Worm (Caenorhabditis elegans) whole organism, L4 larva: ENCODE measurements around the gene Y6D1A.2.

Experiments used
- R02D3.7 ChIP-seq: fragments of 150-350 bp; sonication (generic microtip); optimal IDR thresholded peaks from 3 replicates; lab custom pipeline; 2014; ENCODE audit warnings: missing biosample characterization, missing genetic modification characterization
- T26A8.4 ChIP-seq: fragments of 200-800 bp; sonication (Bioruptor generic); IDR thresholded peaks from 2 replicates; pipeline ENCODE4 v1.3.6; 2022; ENCODE audit warnings: missing genetic modification characterization, missing compliant biosample characterization
- ZK546.5 ChIP-seq, 2 experiments: sonication (generic microtip); optimal IDR thresholded peaks; 2 replicates each; lab custom pipeline; 2017; ENCODE audit warnings: missing biosample characterization in 2 of 2, missing genetic modification characterization in 2 of 2
- aha-1 ChIP-seq: fragments of 150-350 bp; peaks from one replicate; lab custom pipeline; 2014; ENCODE audit warnings: missing biosample characterization, missing genetic modification characterization
- aly-2 ChIP-seq: sonication (generic microtip); optimal IDR thresholded peaks from 2 replicates; lab custom pipeline; 2018; ENCODE audit warnings: missing biosample characterization, missing genetic modification characterization
- ama-1 ChIP-seq: fragments of 150-350 bp; optimal IDR thresholded peaks from 2 replicates; lab custom pipeline; 2014; ENCODE audit warnings: inconsistent platforms, mixed read lengths
- arid-1 ChIP-seq: fragments of 200-800 bp; sonication (Bioruptor generic); conservative IDR thresholded peaks from 2 replicates; pipeline ENCODE4 v1.3.6; 2022; ENCODE audit warnings: missing genetic modification reagents, missing genetic modification characterization, missing compliant biosample characterization
- ceh-44 ChIP-seq: fragments of 200-800 bp; sonication (Bioruptor generic); IDR thresholded peaks from 2 replicates; pipeline ENCODE4 v1.3.6; 2022; ENCODE audit warnings: missing genetic modification reagents, missing genetic modification characterization, missing compliant biosample characterization
- ceh-62 ChIP-seq: sonication (generic microtip); optimal IDR thresholded peaks from 2 replicates; lab custom pipeline; 2017; ENCODE audit warnings: missing biosample characterization, missing genetic modification characterization
- ces-1 ChIP-seq: fragments of 150-350 bp; sonication (generic microtip); optimal IDR thresholded peaks from 4 replicates; lab custom pipeline; 2014; ENCODE audit warnings: missing biosample characterization, missing genetic modification reagents, missing genetic modification characterization
- ctbp-1 ChIP-seq: fragments of 200-800 bp; sonication (Bioruptor generic); IDR thresholded peaks from 2 replicates; pipeline ENCODE4 v1.3.6; 2022; ENCODE audit warnings: missing genetic modification reagents, missing genetic modification characterization, missing compliant biosample characterization
- daf-16 ChIP-seq, 3 experiments: sonication (generic microtip); optimal IDR thresholded peaks; 2 replicates each; lab custom pipeline; 2016 to 2017; ENCODE audit warnings: missing genetic modification characterization in 3 of 3, missing genetic modification reagents in 3 of 3, mild to moderate bottlenecking in 2 of 3, missing compliant biosample characterization in 2 of 3, missing biosample characterization in 1 of 3, moderate library complexity in 1 of 3
- daf-19 ChIP-seq: fragments of 200-800 bp; sonication (Bioruptor generic); conservative IDR thresholded peaks from 2 replicates; pipeline ENCODE4 v1.3.6; 2022; ENCODE audit warnings: missing genetic modification characterization, missing compliant biosample characterization
- daf-8 ChIP-seq: fragments of 200-800 bp; sonication (Bioruptor generic); IDR thresholded peaks from 2 replicates; pipeline ENCODE4 v1.3.6; 2022; ENCODE audit warnings: missing genetic modification characterization, missing compliant biosample characterization
- dmd-8 ChIP-seq: fragments of 200-800 bp; sonication (Bioruptor generic); IDR thresholded peaks from 2 replicates; pipeline ENCODE4 v1.3.6; 2022; ENCODE audit warnings: missing genetic modification characterization, missing compliant biosample characterization
- dpl-1 ChIP-seq: fragments of 150-350 bp; optimal IDR thresholded peaks from 2 replicates; lab custom pipeline; 2014; ENCODE audit warnings: missing biosample characterization, missing genetic modification reagents, missing genetic modification characterization
- fos-1 ChIP-seq: fragments of 150-350 bp; optimal IDR thresholded peaks from 2 replicates; lab custom pipeline; 2014; ENCODE audit warnings: missing biosample characterization, missing genetic modification characterization
- hif-1 ChIP-seq, 2 experiments: sonication (generic microtip); optimal IDR thresholded peaks; 2 replicates each; lab custom pipeline; 2016 to 2017; ENCODE audit warnings: missing compliant biosample characterization in 2 of 2, missing genetic modification characterization in 2 of 2, missing genetic modification reagents in 2 of 2, missing genotype in 2 of 2, mild to moderate bottlenecking in 1 of 2
- hlh-11 ChIP-seq: fragments of 200-800 bp; sonication (Bioruptor generic); optimal IDR thresholded peaks from 2 replicates; lab custom pipeline; 2018; ENCODE audit warnings: mild to moderate bottlenecking, missing genetic modification characterization, missing compliant biosample characterization
- hlh-30 ChIP-seq: sonication (generic microtip); optimal IDR thresholded peaks from 2 replicates; lab custom pipeline; 2017; ENCODE audit warnings: antibody characterized with exemption, mild to moderate bottlenecking, missing genetic modification characterization, missing compliant biosample characterization; ENCODE audit not compliant: insufficient read depth
- hmg-1.1 ChIP-seq: fragments of 200-800 bp; sonication (Bioruptor generic); IDR thresholded peaks from 2 replicates; pipeline ENCODE4 v1.3.6; 2022; ENCODE audit warnings: missing genetic modification reagents, missing genetic modification characterization, missing compliant biosample characterization
- lin-1 ChIP-seq: fragments of 200-800 bp; sonication (Bioruptor generic); IDR thresholded peaks from 2 replicates; pipeline ENCODE4 v1.3.6; 2022; ENCODE audit warnings: missing genetic modification reagents, missing genetic modification characterization, missing compliant biosample characterization
- lin-15B ChIP-seq: fragments of 150-350 bp; sonication (generic microtip); optimal IDR thresholded peaks from 3 replicates; lab custom pipeline; 2014; ENCODE audit warnings: missing biosample characterization, missing genetic modification characterization
- lin-29 ChIP-seq: fragments of 200-800 bp; sonication (Bioruptor generic); IDR thresholded peaks from 2 replicates; pipeline ENCODE4 v1.3.6; 2022; ENCODE audit warnings: missing genetic modification reagents, missing genetic modification characterization, missing compliant biosample characterization
- madf-5 ChIP-seq, 2 experiments: fragments of 200-800 bp; sonication (Bioruptor generic); IDR thresholded peaks; 2 replicates each; pipeline ENCODE4 v1.3.6; 2022; ENCODE audit warnings: missing compliant biosample characterization in 2 of 2, missing genetic modification characterization in 2 of 2
- mdl-1 ChIP-seq, 2 experiments: fragments of 150-350 bp in 1 of 2; sonication (generic microtip) in 1 of 2; optimal IDR thresholded peaks; 2 replicates each; lab custom pipeline; 2014 to 2017; ENCODE audit warnings: missing biosample characterization in 2 of 2, missing genetic modification characterization in 2 of 2
- mep-1 ChIP-seq: fragments of 150-350 bp; sonication (generic microtip); optimal IDR thresholded peaks from 3 replicates; lab custom pipeline; 2014; ENCODE audit warnings: missing biosample characterization, missing genetic modification characterization
- mes-2 ChIP-seq: sonication (generic microtip); optimal IDR thresholded peaks from 2 replicates; lab custom pipeline; 2016; ENCODE audit warnings: missing genotype, mild to moderate bottlenecking, missing genetic modification characterization, missing compliant biosample characterization; ENCODE audit not compliant: poor library complexity, severe bottlenecking
- nhr-102 ChIP-seq: sonication (generic microtip); optimal IDR thresholded peaks from 2 replicates; lab custom pipeline; 2016; ENCODE audit warnings: mild to moderate bottlenecking, missing genetic modification characterization, moderate library complexity, missing compliant biosample characterization
- nhr-11 ChIP-seq: fragments of 150-350 bp; optimal IDR thresholded peaks from 2 replicates; lab custom pipeline; 2014; ENCODE audit warnings: missing biosample characterization, missing genetic modification characterization
- nhr-237 ChIP-seq: sonication (generic microtip); optimal IDR thresholded peaks from 2 replicates; lab custom pipeline; 2017; ENCODE audit warnings: missing biosample characterization, missing genetic modification characterization
- nhr-28 ChIP-seq: fragments of 150-350 bp; optimal IDR thresholded peaks from 2 replicates; lab custom pipeline; 2014; ENCODE audit warnings: missing biosample characterization, missing genetic modification characterization
- nhr-6 ChIP-seq: fragments of 150-350 bp; optimal IDR thresholded peaks from 2 replicates; lab custom pipeline; 2014; ENCODE audit warnings: missing biosample characterization, missing genetic modification characterization
- rbr-2 ChIP-seq: sonication (generic microtip); optimal IDR thresholded peaks from 2 replicates; lab custom pipeline; 2016; ENCODE audit warnings: missing genotype, missing genetic modification characterization, missing compliant biosample characterization
- set-16 ChIP-seq: fragments of 200-800 bp; sonication (Bioruptor generic); IDR thresholded peaks from 2 replicates; pipeline ENCODE4 v1.3.6; 2022; ENCODE audit warnings: missing genetic modification reagents, missing genetic modification characterization, missing compliant biosample characterization
- snpc-4 ChIP-seq: fragments of 150-350 bp; optimal IDR thresholded peaks from 2 replicates; lab custom pipeline; 2014; ENCODE audit warnings: missing biosample characterization, missing genetic modification characterization
- unc-62 ChIP-seq, 3 experiments: fragments of 150-350 bp in 1 of 3; sonication (generic microtip); optimal IDR thresholded peaks in 2 of 3; peaks in 1 of 3; 1 replicate in 1 of 3; 2 replicates in 2 of 3; lab custom pipeline; 2014 to 2017; ENCODE audit warnings: missing biosample characterization in 3 of 3, missing genetic modification characterization in 3 of 3, missing genetic modification reagents in 3 of 3, missing genotype in 1 of 3
- vab-7 ChIP-seq: fragments of 200-800 bp; sonication (Bioruptor generic); IDR thresholded peaks from 2 replicates; pipeline ENCODE4 v1.3.6; 2022; ENCODE audit warnings: missing genetic modification reagents, missing genetic modification characterization, missing compliant biosample characterization
- ztf-11 ChIP-seq: fragments of 150-350 bp; optimal IDR thresholded peaks from 2 replicates; lab custom pipeline; 2014; ENCODE audit warnings: missing biosample characterization, missing genetic modification characterization
- ztf-7 ChIP-seq: fragments of 150-350 bp; optimal IDR thresholded peaks from 2 replicates; lab custom pipeline; 2014; ENCODE audit warnings: missing biosample characterization, missing genetic modification characterization

Gene Y6D1A.2

DNA sequence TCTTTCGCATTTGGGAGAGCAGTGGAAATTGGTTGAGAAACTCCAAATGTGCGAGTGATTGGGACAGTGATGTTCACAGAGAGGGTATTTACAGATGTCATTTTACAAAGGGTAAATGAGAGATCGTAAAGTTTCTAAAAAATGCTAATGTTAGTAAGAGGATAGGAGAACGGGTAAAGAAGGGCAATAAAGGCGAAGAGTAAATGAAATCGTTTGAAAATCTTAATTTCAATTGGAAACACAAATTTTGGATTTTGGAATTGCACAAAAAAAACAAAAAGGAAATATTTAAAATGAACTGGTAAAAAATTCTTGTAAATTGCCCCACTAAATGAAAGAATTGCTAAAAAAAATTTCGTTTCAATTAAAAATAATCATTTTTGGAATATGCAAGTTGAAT lies 3.2 kb downstream of the Y6D1A.2 start, which contains the start of gene pap-3:
TSS of gene pap-3 (minus strand) at position 101 of the 400 bp plus-strand sequence.
- no peak for TF ChIP-seq R02D3.7
- no peak for TF ChIP-seq daf-8 (GFP tag; lab: Robert Waterston, UW)
- no peak for TF ChIP-seq nhr-11 (tag; lab: Kevin White, UChicago)
- TF ChIP-seq aly-2 (tag; lab: Kevin White, UChicago), result no peak
- TF ChIP-seq daf-19 (GFP tag; lab: Robert Waterston, UW), result no peak

DNA sequence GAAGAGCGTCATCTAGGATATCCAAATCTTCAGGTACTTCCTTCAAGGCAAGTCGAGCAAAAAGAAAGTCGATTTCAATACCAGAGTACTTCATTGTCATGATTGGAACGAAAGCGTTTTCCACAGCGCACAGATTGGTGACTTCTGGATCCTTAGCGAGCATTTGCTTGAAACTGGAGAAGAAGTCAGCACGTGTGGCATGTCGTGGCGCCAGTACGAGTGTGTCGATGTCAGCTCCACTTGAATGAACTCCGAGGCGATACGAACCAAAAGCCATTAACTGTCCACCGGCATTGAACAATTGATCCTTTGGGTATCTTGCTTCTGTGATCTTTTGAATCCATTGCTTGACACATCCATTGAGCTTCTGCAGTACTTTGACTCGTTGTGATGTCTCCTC lies 3.7 kb downstream of the Y6D1A.2 start:
- TF ChIP-seq unc-62 (GFP tag; optimal IDR thresholded peaks at IDR 0.05 in 1 of 2; lab: Kevin White, UChicago) (peak in 1 of 2 experiments; percentile 98), unc-62 (tag; optimal IDR thresholded peaks at IDR 0.05; lab: Kevin White, UChicago) (no peak), aha-1 (tag; lab: Kevin White, UChicago) (peak; percentile 80), arid-1 (no peak)

DNA sequence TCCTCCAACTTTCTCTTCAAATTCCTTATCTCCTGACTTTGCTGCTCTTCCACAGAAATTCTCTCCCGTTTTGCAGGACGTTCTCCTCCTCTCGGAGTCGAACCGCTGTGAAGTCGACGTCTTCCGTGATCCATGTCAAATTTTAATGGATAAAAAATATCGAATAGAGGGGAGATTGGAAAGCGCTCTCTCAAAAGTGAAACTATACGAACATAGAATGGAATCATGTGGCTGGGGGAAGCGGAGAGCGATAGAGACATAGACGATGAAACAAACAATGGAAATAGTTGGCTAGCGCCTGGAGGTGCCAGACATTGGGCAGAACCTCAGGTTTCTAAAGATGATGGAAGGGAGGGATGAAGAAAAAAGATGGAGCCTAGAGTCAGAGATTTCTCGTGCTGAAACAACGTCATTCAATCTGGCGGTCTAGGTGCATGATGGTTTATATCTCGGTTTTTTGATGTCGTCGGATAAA lies 5.8 kb downstream of the Y6D1A.2 start, which contains the start of gene F43G6.8:
TSS of gene F43G6.8 (minus strand) at position 198 of the 475 bp plus-strand sequence.
- no peak for TF ChIP-seq nhr-102 (tag; lab: Kevin White, UChicago)
- peak in 1 of 2 experiments; percentile 74 for TF ChIP-seq mdl-1 (tag; optimal IDR thresholded peaks at IDR 0.05; lab: Kevin White, UChicago)
- no peak for TF ChIP-seq daf-16 (GFP tag; optimal IDR thresholded peaks at IDR 0.05; lab: Kevin White, UChicago)
- TF ChIP-seq daf-16 (tag; optimal IDR thresholded peaks at IDR 0.05; lab: Kevin White, UChicago), result peak; percentile 2
- TF ChIP-seq hlh-30 (tag; lab: Kevin White, UChicago), result peak; percentile 95
- peak in 1 of 2 experiments; percentile 48 for TF ChIP-seq hif-1 (tag; optimal IDR thresholded peaks at IDR 0.05; lab: Kevin White, UChicago)
- peak; percentile 23 for TF ChIP-seq nhr-6 (tag; lab: Kevin White, UChicago)
- TF ChIP-seq aha-1 (tag; lab: Kevin White, UChicago), result peak; percentile 75
- 0 out of 2 replicates have a peak, but pooled peaks have one; percentile 18 for TF ChIP-seq dmd-8 (GFP tag; lab: Robert Waterston, UW)
- TF ChIP-seq mes-2 (tag; lab: Kevin White, UChicago), result peak; percentile 36
- peak; percentile 74 for TF ChIP-seq hlh-11 (tag; lab: Kevin White, UChicago)
- TF ChIP-seq dpl-1, result peak; percentile 24
- peak; percentile 80 for TF ChIP-seq nhr-11 (tag; lab: Kevin White, UChicago)
- peak; percentile 73 for TF ChIP-seq ama-1 (lab: Kevin White, UChicago)
- peak; percentile 56 for TF ChIP-seq mep-1 (tag; lab: Kevin White, UChicago)
- peak; percentile 53 for TF ChIP-seq nhr-28 (tag; lab: Kevin White, UChicago)
- TF ChIP-seq ztf-11 (tag; lab: Kevin White, UChicago), result no peak
- no peak for TF ChIP-seq ztf-7 (tag; lab: Kevin White, UChicago)
- TF ChIP-seq hmg-1.1 (GFP tag; lab: Robert Waterston, UW), result peak; percentile 64
- no peak for TF ChIP-seq lin-15B (tag; lab: Kevin White, UChicago)

DNA sequence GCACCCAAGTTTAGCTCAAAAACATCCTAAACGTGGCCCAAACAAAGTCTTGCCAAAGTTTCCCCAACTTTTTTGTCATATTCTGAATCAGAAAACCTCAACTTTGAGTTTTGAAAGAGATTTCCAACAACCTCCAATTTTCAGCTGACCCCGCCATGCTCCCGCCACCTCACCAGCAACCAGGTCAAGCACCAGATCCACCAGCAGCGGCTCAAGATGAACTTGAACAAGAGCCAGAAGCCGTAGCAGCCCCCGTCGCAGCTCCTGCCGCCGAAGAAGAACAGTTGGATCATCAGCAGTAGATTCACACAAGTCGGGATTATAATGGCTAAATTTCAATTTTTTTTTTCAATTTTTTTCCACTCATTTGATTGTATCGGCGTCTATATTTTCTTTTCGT lies 8.5 kb downstream of the Y6D1A.2 start:
- no peak for TF ChIP-seq ztf-11 (tag; lab: Kevin White, UChicago)
- TF ChIP-seq lin-29, result no peak
- no peak for TF ChIP-seq ces-1 (GFP tag; lab: Kevin White, UChicago)
- peak; percentile 71 for TF ChIP-seq set-16 (GFP tag; lab: Robert Waterston, UW)
- no peak for TF ChIP-seq ceh-44 (GFP tag; lab: Robert Waterston, UW)
- TF ChIP-seq lin-1 (GFP tag; lab: Robert Waterston, UW), result no peak

DNA sequence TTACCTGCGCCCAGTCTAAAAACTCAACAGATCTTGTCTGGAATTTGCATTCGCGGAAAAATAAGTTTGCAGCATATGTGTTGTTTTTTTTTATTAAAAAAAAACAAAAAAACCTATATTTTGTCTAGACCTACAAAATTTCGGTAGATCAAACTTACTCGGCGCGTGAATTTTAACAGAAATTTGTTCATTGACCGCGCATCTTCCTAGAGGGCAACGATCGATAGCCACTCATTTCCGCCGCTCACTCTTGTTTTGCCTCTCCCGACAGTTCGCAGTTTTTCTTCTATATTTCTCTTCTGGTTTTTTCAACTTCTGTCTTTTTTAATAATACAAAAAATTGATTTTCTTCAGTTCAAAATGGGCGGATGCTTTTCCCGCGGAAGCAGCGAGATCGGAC lies 9.3 kb downstream of the Y6D1A.2 start, which contains the start of gene F43G6.7:
TSS of gene F43G6.7 (plus strand) at position 355 of the 400 bp plus-strand sequence.
- no peak for TF ChIP-seq vab-7 (GFP tag; lab: Robert Waterston, UW)
- no peak for TF ChIP-seq snpc-4 (tag; lab: Kevin White, UChicago)
- TF ChIP-seq nhr-237, result no peak
- no peak for TF ChIP-seq T26A8.4 (GFP tag; lab: Robert Waterston, UW)
- no peak for TF ChIP-seq ceh-62 (tag; lab: Kevin White, UChicago)
- TF ChIP-seq ctbp-1 (GFP tag; lab: Robert Waterston, UW), result no peak
- TF ChIP-seq nhr-102 (tag; lab: Kevin White, UChicago), result no peak
- no peak for TF ChIP-seq ZK546.5 (tag; optimal IDR thresholded peaks at IDR 0.05; lab: Kevin White, UChicago)
- TF ChIP-seq fos-1 (tag; lab: Kevin White, UChicago), result no peak
- TF ChIP-seq rbr-2 (tag; lab: Kevin White, UChicago), result no peak
- TF ChIP-seq madf-5 (GFP tag; IDR thresholded peaks at IDR 0.05; lab: Robert Waterston, UW), result no peak
